Worm (Caenorhabditis elegans): ENCODE measurements around the gene T14B4.1.

The T14B4.1 gene

DNA sequence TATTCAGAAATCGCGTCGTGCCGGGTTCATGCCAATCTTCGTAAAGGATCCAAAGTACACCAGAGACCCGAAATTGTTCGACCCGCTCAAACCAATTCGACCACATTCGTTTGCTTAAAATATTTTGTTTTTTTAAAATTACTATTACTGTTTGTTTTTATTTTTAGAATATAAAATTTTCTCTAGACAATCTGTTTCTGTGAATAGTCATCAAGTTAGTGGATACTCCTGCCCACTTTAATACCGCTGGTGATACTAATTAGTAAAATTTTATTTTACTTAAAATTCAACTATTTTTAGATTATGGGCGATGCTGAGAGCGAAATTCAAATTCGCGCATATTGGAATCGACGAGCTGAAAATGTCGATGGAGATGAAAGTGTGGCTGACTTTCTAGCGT lies at the start of gene T14B4.1:
Gene T14B4.1, plus strand, starts transcription at position 301 of the 400 bp plus-strand sequence.
- TF ChIP-seq lsy-12 (tag; optimal IDR thresholded peaks at IDR 0.05) = no peak
- no peak for TF ChIP-seq tbx-2 (tag; optimal IDR thresholded peaks at IDR 0.05)
- TF ChIP-seq ztf-4 (tag; optimal IDR thresholded peaks at IDR 0.05) = no peak
- TF ChIP-seq nhr-67 (tag; optimal IDR thresholded peaks at IDR 0.05) = no peak

DNA sequence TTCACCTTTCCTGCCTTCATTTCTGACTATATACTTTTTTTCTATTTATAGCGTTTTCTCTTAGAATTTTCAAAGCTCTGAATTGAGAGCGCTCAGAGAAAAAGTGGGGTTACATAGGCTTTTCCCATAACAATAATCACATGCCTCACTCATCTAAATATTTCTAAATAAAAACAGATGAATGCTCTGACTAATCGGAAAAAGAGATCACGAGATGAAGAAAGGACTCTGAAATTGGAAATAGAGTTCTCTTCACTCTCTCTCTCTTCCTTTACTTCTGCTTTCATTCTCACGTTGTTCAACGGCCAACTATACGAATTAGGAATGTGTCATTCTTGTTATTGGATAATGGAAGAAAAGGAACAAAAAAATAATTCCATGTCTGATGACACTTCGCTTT lies 47.6 kb upstream of the T14B4.1 start:
- no peak for TF ChIP-seq lin-39 (tag; optimal IDR thresholded peaks at IDR 0.05)
- no peak for TF ChIP-seq R02D3.7 (tag; optimal IDR thresholded peaks at IDR 0.05)
- TF ChIP-seq mdl-1 (tag; optimal IDR thresholded peaks at IDR 0.05) = no peak
- TF ChIP-seq aly-2 (tag; optimal IDR thresholded peaks at IDR 0.05) = no peak
- TF ChIP-seq nhr-11 (tag; optimal IDR thresholded peaks at IDR 0.05) = peak; percentile 63
- TF ChIP-seq daf-12 (tag; optimal IDR thresholded peaks at IDR 0.05) = no peak
- TF ChIP-seq fos-1 (tag; optimal IDR thresholded peaks at IDR 0.05) = no peak
- TF ChIP-seq ceh-82 (tag; optimal IDR thresholded peaks at IDR 0.05) = no peak

ce11 chrII:6695388-6695787 lies 41.3 kb upstream of the T14B4.1 start, which contains the start of gene C18H9.5:
Gene C18H9.5, minus strand, starts transcription at chrII:6695566.
- TF ChIP-seq egl-5 (tag; optimal IDR thresholded peaks at IDR 0.05) (no peak), lsy-12 (tag; optimal IDR thresholded peaks at IDR 0.05) (no peak), ama-1 (optimal IDR thresholded peaks at IDR 0.05) (no peak), fkh-10 (GFP tag; optimal IDR thresholded peaks at IDR 0.05) (no peak), mml-1 (tag; optimal IDR thresholded peaks at IDR 0.05) (no peak), ceh-82 (tag; optimal IDR thresholded peaks at IDR 0.05) (no peak), snpc-4 (tag; optimal IDR thresholded peaks at IDR 0.05) (no peak), eor-1 (tag; optimal IDR thresholded peaks at IDR 0.05) (no peak), elt-3 (tag; optimal IDR thresholded peaks at IDR 0.05) (no peak), ceh-28 (tag; optimal IDR thresholded peaks at IDR 0.05) (no peak), nhr-76 (tag; optimal IDR thresholded peaks at IDR 0.05) (no peak), hmg-11 (tag; optimal IDR thresholded peaks at IDR 0.05) (no peak), lin-39 (tag; optimal IDR thresholded peaks at IDR 0.05) (no peak), jun-1 (tag; optimal IDR thresholded peaks at IDR 0.05) (no peak), pqm-1 (tag; optimal IDR thresholded peaks at IDR 0.05) (no peak), nhr-77 (tag; optimal IDR thresholded peaks at IDR 0.05) (no peak), fos-1 (tag; optimal IDR thresholded peaks at IDR 0.05) (no peak), nhr-12 (tag; optimal IDR thresholded peaks at IDR 0.05) (no peak), nhr-23 (tag; optimal IDR thresholded peaks at IDR 0.05) (no peak)

DNA sequence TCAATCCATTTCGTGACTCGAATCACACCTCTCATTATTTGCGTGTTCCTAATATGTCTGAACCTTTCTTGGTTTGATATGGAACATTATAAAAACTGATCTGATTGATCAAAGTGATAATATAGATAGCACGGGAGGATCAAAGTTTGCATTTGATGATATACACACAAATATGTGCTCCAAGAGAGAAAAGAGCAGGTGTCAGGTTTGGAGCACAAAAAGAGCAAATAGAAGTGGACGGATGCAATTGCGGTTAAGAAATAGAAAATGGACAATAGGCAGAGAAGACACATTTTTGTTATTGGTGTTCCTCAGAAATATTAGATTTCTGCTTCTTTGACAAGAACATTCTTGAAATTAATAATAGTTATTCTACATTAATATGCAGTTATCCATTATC lies 37.9 kb upstream of the T14B4.1 start, which contains the start of gene C18H9.1:
Gene C18H9.1, plus strand, starts transcription at position 301 of the 400 bp plus-strand sequence.
- no peak for TF ChIP-seq nhr-67 (tag; optimal IDR thresholded peaks at IDR 0.05)
- TF ChIP-seq lin-15B (tag; optimal IDR thresholded peaks at IDR 0.05) = no peak
- TF ChIP-seq elt-2 (tag; optimal IDR thresholded peaks at IDR 0.05) = no peak
- no peak for TF ChIP-seq ztf-11 (tag; optimal IDR thresholded peaks at IDR 0.05)
- no peak for TF ChIP-seq egl-27 (tag; optimal IDR thresholded peaks at IDR 0.05)
- TF ChIP-seq lin-39 (tag; optimal IDR thresholded peaks at IDR 0.05) = no peak
- TF ChIP-seq ceh-9 (tag; optimal IDR thresholded peaks at IDR 0.05) = no peak
- TF ChIP-seq lsy-12 (tag; optimal IDR thresholded peaks at IDR 0.05) = no peak
- TF ChIP-seq nhr-23 (tag; optimal IDR thresholded peaks at IDR 0.05) = no peak
- no peak for TF ChIP-seq sea-2 (GFP tag; optimal IDR thresholded peaks at IDR 0.05)
- no peak for TF ChIP-seq nfya-1 (tag; optimal IDR thresholded peaks at IDR 0.05; ENCODE audit: insufficient read depth)
- TF ChIP-seq skn-1 (tag; optimal IDR thresholded peaks at IDR 0.05) = no peak
- TF ChIP-seq snpc-4 (tag; optimal IDR thresholded peaks at IDR 0.05) = no peak
- TF ChIP-seq elt-1 (tag; optimal IDR thresholded peaks at IDR 0.05) = no peak
- no peak for TF ChIP-seq ztf-4 (tag; optimal IDR thresholded peaks at IDR 0.05)
- no peak for TF ChIP-seq tbx-2 (tag; optimal IDR thresholded peaks at IDR 0.05)
- no peak for TF ChIP-seq eor-1 (tag; optimal IDR thresholded peaks at IDR 0.05)

DNA sequence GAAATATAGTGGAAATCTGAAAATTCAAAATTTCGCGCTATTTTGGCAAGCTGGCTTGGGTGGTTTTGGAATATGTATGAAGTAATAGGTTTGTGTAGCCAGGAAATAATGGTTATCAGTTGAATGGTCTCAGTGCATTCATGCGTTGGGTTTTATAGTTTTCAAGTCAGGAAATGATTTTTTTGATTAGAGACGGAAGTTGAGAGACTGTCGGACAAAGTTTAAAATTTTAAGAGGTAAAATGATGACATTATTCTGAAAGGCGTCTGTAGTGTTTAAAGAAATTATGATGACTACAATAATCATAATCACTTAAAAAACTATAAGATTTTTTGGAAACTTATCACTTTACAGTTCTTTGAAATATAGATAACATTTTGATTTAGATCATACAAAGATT lies 35.2 kb upstream of the T14B4.1 start, which contains the start of gene C18H9.6:
Gene C18H9.6, minus strand, starts transcription at position 129 of the 400 bp plus-strand sequence.
- no peak for TF ChIP-seq ztf-4 (tag; optimal IDR thresholded peaks at IDR 0.05)
- TF ChIP-seq nhr-23 (tag; optimal IDR thresholded peaks at IDR 0.05) = no peak
- peak; percentile 9 for TF ChIP-seq jun-1 (tag; optimal IDR thresholded peaks at IDR 0.05)
- no peak for TF ChIP-seq nhr-43 (tag; optimal IDR thresholded peaks at IDR 0.05; ENCODE audit: poor library complexity, severe bottlenecking)
- no peak for TF ChIP-seq elt-1 (tag; optimal IDR thresholded peaks at IDR 0.05)
- peak; percentile 85 for TF ChIP-seq pqm-1 (tag; optimal IDR thresholded peaks at IDR 0.05)
- TF ChIP-seq ceh-82 (tag; optimal IDR thresholded peaks at IDR 0.05) = no peak
- no peak for TF ChIP-seq fkh-10 (GFP tag; optimal IDR thresholded peaks at IDR 0.05)
- TF ChIP-seq hmg-11 (tag; optimal IDR thresholded peaks at IDR 0.05) = no peak
- TF ChIP-seq eor-1 (tag; optimal IDR thresholded peaks at IDR 0.05) = no peak
- TF ChIP-seq sea-2 (GFP tag; optimal IDR thresholded peaks at IDR 0.05) = no peak
- no peak for TF ChIP-seq nhr-11 (tag; optimal IDR thresholded peaks at IDR 0.05)
- TF ChIP-seq ZK546.5 (tag; optimal IDR thresholded peaks at IDR 0.05) = no peak
- no peak for TF ChIP-seq nhr-76 (tag; optimal IDR thresholded peaks at IDR 0.05)
- no peak for TF ChIP-seq tbx-2 (tag; optimal IDR thresholded peaks at IDR 0.05)
- TF ChIP-seq R02D3.7 (tag; optimal IDR thresholded peaks at IDR 0.05) = no peak
- TF ChIP-seq ztf-11 (tag; optimal IDR thresholded peaks at IDR 0.05) = no peak
- TF ChIP-seq pha-4 (tag; optimal IDR thresholded peaks at IDR 0.05) = no peak
- TF ChIP-seq nhr-12 (tag; optimal IDR thresholded peaks at IDR 0.05) = no peak
- TF ChIP-seq egl-5 (tag; optimal IDR thresholded peaks at IDR 0.05) = no peak
- no peak for TF ChIP-seq egl-27 (tag; optimal IDR thresholded peaks at IDR 0.05)
- no peak for TF ChIP-seq zag-1 (tag; optimal IDR thresholded peaks at IDR 0.05)
- no peak for TF ChIP-seq lsy-12 (tag; optimal IDR thresholded peaks at IDR 0.05)
- no peak for TF ChIP-seq ceh-9 (tag; optimal IDR thresholded peaks at IDR 0.05)
- peak; percentile 77 for TF ChIP-seq skn-1 (tag; optimal IDR thresholded peaks at IDR 0.05)
- TF ChIP-seq unc-39 (tag; optimal IDR thresholded peaks at IDR 0.05) = no peak
- TF ChIP-seq lin-39 (tag; optimal IDR thresholded peaks at IDR 0.05) = no peak
- peak; percentile 93 for TF ChIP-seq elt-2 (tag; optimal IDR thresholded peaks at IDR 0.05)
- no peak for TF ChIP-seq fkh-2 (tag; optimal IDR thresholded peaks at IDR 0.05)
- TF ChIP-seq nhr-77 (tag; optimal IDR thresholded peaks at IDR 0.05) = no peak

All from whole organism, L3 larva.